Worm (Caenorhabditis elegans) whole organism, late embryonic: Measurements from ENCODE around the gene M05D6.3.

Experiments used
- F13H6.1 ChIP-seq: sonication (generic microtip); optimal IDR thresholded peaks from 2 replicates; lab custom pipeline; 2016; ENCODE audit warnings: missing genetic modification characterization, missing compliant biosample characterization
- ceh-45 ChIP-seq: fragments of 200-800 bp; sonication (Bioruptor generic); IDR thresholded peaks from 2 replicates; pipeline ENCODE4 v1.3.6; 2022; ENCODE audit warnings: missing genetic modification reagents, missing genetic modification characterization, missing compliant biosample characterization
- elt-2 ChIP-seq: sonication (generic microtip); optimal IDR thresholded peaks from 2 replicates; lab custom pipeline; 2016; ENCODE audit warnings: missing genetic modification reagents, missing genetic modification characterization, missing compliant biosample characterization
- ets-4 ChIP-seq: sonication (generic microtip); optimal IDR thresholded peaks from 2 replicates; lab custom pipeline; 2016; ENCODE audit warnings: missing genetic modification characterization, missing compliant biosample characterization
- eyg-1 ChIP-seq: sonication (generic microtip); optimal IDR thresholded peaks from 2 replicates; lab custom pipeline; 2016; ENCODE audit warnings: missing genotype, missing genetic modification characterization, missing compliant biosample characterization
- hlh-13 ChIP-seq: fragments of 200-800 bp; sonication (Bioruptor generic); optimal IDR thresholded peaks from 2 replicates; lab custom pipeline; 2018; ENCODE audit warnings: mild to moderate bottlenecking, missing genetic modification characterization, missing compliant biosample characterization
- hlh-8 ChIP-seq: sonication (generic microtip); optimal IDR thresholded peaks from 2 replicates; lab custom pipeline; 2016; ENCODE audit warnings: missing genotype, missing genetic modification characterization, missing compliant biosample characterization
- lin-11 ChIP-seq: fragments of 200-800 bp; sonication (Bioruptor generic); optimal IDR thresholded peaks from 2 replicates; lab custom pipeline; 2018; ENCODE audit warnings: mild to moderate bottlenecking, missing genetic modification characterization, missing compliant biosample characterization
- madf-2 ChIP-seq: sonication (generic microtip); optimal IDR thresholded peaks from 2 replicates; lab custom pipeline; 2017; ENCODE audit warnings: missing genetic modification characterization, missing compliant biosample characterization
- nhr-11 ChIP-seq: fragments of 150-350 bp; optimal IDR thresholded peaks from 2 replicates; lab custom pipeline; 2014; ENCODE audit warnings: missing biosample characterization, missing genetic modification characterization

- TF ChIP-seq ets-4 (tag; lab: Kevin White, UChicago) (no peak), eyg-1 (tag; lab: Kevin White, UChicago) (no peak), hlh-8 (tag; lab: Kevin White, UChicago) (no peak), ceh-45 (GFP tag; lab: Robert Waterston, UW) (no peak), hlh-13 (GFP tag; lab: Kevin White, UChicago) (no peak), elt-2 (tag; lab: Kevin White, UChicago) (no peak), madf-2 (tag; lab: Kevin White, UChicago) (no peak), lin-11 (tag; lab: Kevin White, UChicago) (no peak), F13H6.1 (no peak), nhr-11 (no peak)
These were observed at the start of gene M05D6.3, which contains the start of gene M05D6.1 for ce11 chrII:8475306-8475822.
